Worm (Caenorhabditis elegans) whole organism, L2 larva: ENCODE data around the gene dlg-1.
A peak's percentile ranks its signal among the peaks of the same experiment; 100 is the strongest.

Experiments
- C34F6.9 ChIP-seq: fragments of 150-350 bp; optimal IDR thresholded peaks from 2 replicates; lab custom pipeline; 2014; ENCODE audit warnings: missing biosample characterization, missing genetic modification characterization
- F13H6.1 ChIP-seq: sonication (generic microtip); optimal IDR thresholded peaks from 2 replicates; lab custom pipeline; 2016; ENCODE audit warnings: missing genetic modification characterization, missing compliant biosample characterization
- Y55F3AM.14 ChIP-seq: fragments of 200-800 bp; sonication (Bioruptor generic); optimal IDR thresholded peaks from 2 replicates; lab custom pipeline; 2018; ENCODE audit warnings: mild to moderate bottlenecking, missing genetic modification characterization, missing compliant biosample characterization
- ZK546.5 ChIP-seq: sonication (generic microtip); optimal IDR thresholded peaks from 2 replicates; lab custom pipeline; 2017; ENCODE audit warnings: missing biosample characterization, missing genetic modification characterization
- ama-1 ChIP-seq: fragments of 150-350 bp; optimal IDR thresholded peaks from 2 replicates; lab custom pipeline; 2018; ENCODE audit warnings: inconsistent platforms
- ceh-16 ChIP-seq: fragments of 150-350 bp; optimal IDR thresholded peaks from 2 replicates; lab custom pipeline; 2014; ENCODE audit warnings: missing biosample characterization, missing genetic modification characterization
- crh-2 ChIP-seq: sonication (generic microtip); optimal IDR thresholded peaks from 2 replicates; lab custom pipeline; 2017; ENCODE audit warnings: missing biosample characterization, missing genetic modification characterization
- elt-1 ChIP-seq: fragments of 150-350 bp; optimal IDR thresholded peaks from 2 replicates; lab custom pipeline; 2014; ENCODE audit warnings: missing biosample characterization, missing genetic modification characterization
- elt-3 ChIP-seq: sonication (generic microtip); optimal IDR thresholded peaks from 2 replicates; lab custom pipeline; 2017; ENCODE audit warnings: missing biosample characterization, missing genetic modification characterization
- fos-1 ChIP-seq: fragments of 150-350 bp; optimal IDR thresholded peaks from 2 replicates; lab custom pipeline; 2014; ENCODE audit warnings: missing biosample characterization, missing genetic modification characterization
- gmeb-1 ChIP-seq: fragments of 150-350 bp; optimal IDR thresholded peaks from 2 replicates; lab custom pipeline; 2014; ENCODE audit warnings: missing biosample characterization, missing genetic modification characterization
- lin-11 ChIP-seq: fragments of 150-350 bp; sonication (generic microtip); optimal IDR thresholded peaks from 2 replicates; lab custom pipeline; 2014; ENCODE audit warnings: missing biosample characterization, missing genetic modification characterization, inconsistent platforms, mixed read lengths
- lsy-2 ChIP-seq, 2 experiments: fragments of 150-350 bp in 1 of 2; sonication (generic microtip) in 1 of 2; optimal IDR thresholded peaks; 2 replicates each; lab custom pipeline; 2014 to 2017; ENCODE audit warnings: missing biosample characterization in 2 of 2, missing genetic modification characterization in 2 of 2
- mab-5 ChIP-seq: fragments of 150-350 bp; optimal IDR thresholded peaks from 2 replicates; lab custom pipeline; 2014; ENCODE audit warnings: missing biosample characterization, missing genetic modification characterization
- nhr-10 ChIP-seq: sonication (generic microtip); optimal IDR thresholded peaks from 2 replicates; lab custom pipeline; 2017; ENCODE audit warnings: missing biosample characterization, missing genetic modification characterization
- nhr-11 ChIP-seq: fragments of 150-350 bp; optimal IDR thresholded peaks from 2 replicates; lab custom pipeline; 2014; ENCODE audit warnings: missing biosample characterization, missing genetic modification characterization
- nhr-129 ChIP-seq: fragments of 150-350 bp; optimal IDR thresholded peaks from 2 replicates; lab custom pipeline; 2014; ENCODE audit warnings: missing biosample characterization, missing genetic modification characterization
- nhr-21 ChIP-seq: fragments of 150-350 bp; optimal IDR thresholded peaks from 2 replicates; lab custom pipeline; 2014; ENCODE audit warnings: missing biosample characterization, missing genetic modification characterization
- nhr-23 ChIP-seq: fragments of 150-350 bp; optimal IDR thresholded peaks from 2 replicates; lab custom pipeline; 2014; ENCODE audit warnings: missing biosample characterization, missing genetic modification reagents, missing genetic modification characterization
- nhr-237 ChIP-seq: fragments of 150-350 bp; optimal IDR thresholded peaks from 2 replicates; lab custom pipeline; 2014; ENCODE audit warnings: missing biosample characterization, missing genetic modification characterization
- nhr-6 ChIP-seq: fragments of 150-350 bp; optimal IDR thresholded peaks from 2 replicates; lab custom pipeline; 2014; ENCODE audit warnings: missing biosample characterization, missing genetic modification characterization
- nhr-77 ChIP-seq: fragments of 150-350 bp; optimal IDR thresholded peaks from 2 replicates; lab custom pipeline; 2014; ENCODE audit warnings: missing biosample characterization, missing genetic modification characterization
- peb-1 ChIP-seq: fragments of 150-350 bp; optimal IDR thresholded peaks from 2 replicates; lab custom pipeline; 2014; ENCODE audit warnings: missing biosample characterization, missing genetic modification characterization
- sem-4 ChIP-seq: fragments of 150-350 bp; optimal IDR thresholded peaks from 2 replicates; lab custom pipeline; 2014; ENCODE audit warnings: missing biosample characterization, missing genetic modification reagents, missing genetic modification characterization
- sma-3 ChIP-seq: sonication (generic microtip); optimal IDR thresholded peaks from 2 replicates; lab custom pipeline; 2016; ENCODE audit warnings: missing genetic modification reagents, missing genetic modification characterization, missing compliant biosample characterization
- sma-9 ChIP-seq, 2 experiments: fragments of 150-350 bp in 1 of 2; sonication (generic microtip) in 1 of 2; optimal IDR thresholded peaks; 2 replicates each; lab custom pipeline; 2014 to 2016; ENCODE audit warnings: missing genetic modification characterization in 2 of 2, mild to moderate bottlenecking in 1 of 2, missing biosample characterization in 1 of 2, missing compliant biosample characterization in 1 of 2, missing genetic modification reagents in 1 of 2, moderate library complexity in 1 of 2
- unc-55 ChIP-seq: fragments of 150-350 bp; sonication (generic microtip); optimal IDR thresholded peaks from 3 replicates; lab custom pipeline; 2014; ENCODE audit warnings: missing biosample characterization, missing genetic modification reagents, missing genetic modification characterization
- zag-1 ChIP-seq: fragments of 150-350 bp; optimal IDR thresholded peaks from 2 replicates; lab custom pipeline; 2014; ENCODE audit warnings: missing biosample characterization, missing genetic modification characterization

Gene dlg-1

ce11 chrX:5476357-5476756 is 3.1 kb upstream of the dlg-1 start:
- TF ChIP-seq mab-5 (tag; lab: Kevin White, UChicago): no peak
- TF ChIP-seq nhr-23 (tag; lab: Kevin White, UChicago): no peak
- peak; percentile 74 for TF ChIP-seq fos-1
- TF ChIP-seq elt-3 (tag; lab: Kevin White, UChicago): no peak
- no peak for TF ChIP-seq sem-4 (tag; lab: Kevin White, UChicago)
- no peak for TF ChIP-seq F13H6.1 (tag; lab: Kevin White, UChicago)
- TF ChIP-seq gmeb-1 (tag; lab: Kevin White, UChicago): peak; percentile 22
- no peak for TF ChIP-seq ZK546.5 (tag; lab: Kevin White, UChicago)
- TF ChIP-seq ceh-16: no peak
- TF ChIP-seq nhr-129 (tag; lab: Kevin White, UChicago): no peak
- no peak for TF ChIP-seq nhr-237 (tag; lab: Kevin White, UChicago)
- TF ChIP-seq nhr-6 (tag; lab: Kevin White, UChicago): no peak
- no peak for TF ChIP-seq lin-11
- TF ChIP-seq lsy-2 (tag; optimal IDR thresholded peaks at IDR 0.05; lab: Kevin White, UChicago): no peak
- no peak for TF ChIP-seq Y55F3AM.14 (GFP tag; lab: Kevin White, UChicago)
- no peak for TF ChIP-seq nhr-77 (tag; lab: Kevin White, UChicago)

DNA sequence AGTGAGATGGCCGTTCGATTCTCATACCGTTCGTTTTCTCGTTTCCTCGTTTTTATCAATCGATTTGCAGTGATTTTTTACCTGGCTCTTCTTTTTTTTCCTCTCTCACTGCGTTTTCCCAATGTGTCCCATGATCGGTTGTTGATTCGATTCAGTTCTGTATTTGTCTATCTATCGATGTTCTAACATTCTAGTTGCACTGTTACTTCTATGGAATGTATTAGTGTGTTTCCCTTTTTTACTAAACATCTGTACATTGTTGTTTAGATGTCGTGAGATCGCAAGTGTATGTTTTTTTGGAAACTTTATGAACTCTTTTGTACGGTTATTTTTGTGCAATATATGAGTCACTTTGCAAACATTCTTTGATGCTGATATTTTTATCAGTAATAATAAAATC is 1.9 kb upstream of the dlg-1 start:
- no peak for TF ChIP-seq sma-9 (GFP tag; optimal IDR thresholded peaks at IDR 0.05; lab: Kevin White, UChicago)
- no peak for TF ChIP-seq sma-9 (tag; optimal IDR thresholded peaks at IDR 0.05; lab: Kevin White, UChicago)
- peak; percentile 12 for TF ChIP-seq nhr-129 (tag; lab: Kevin White, UChicago)

- TF ChIP-seq elt-1 (tag; lab: Kevin White, UChicago) (peak; percentile 27), nhr-10 (tag; lab: Kevin White, UChicago) (no peak), ceh-16 (peak; percentile 69), sma-9 (GFP tag; optimal IDR thresholded peaks at IDR 0.05; lab: Kevin White, UChicago) (peak; percentile 4), sma-9 (tag; optimal IDR thresholded peaks at IDR 0.05; lab: Kevin White, UChicago) (no peak)
- TF ChIP-seq, all 48 proteins: peak for 3
Measured at ce11 chrX:5478875-5479274, 625 bp upstream of the dlg-1 start.

DNA sequence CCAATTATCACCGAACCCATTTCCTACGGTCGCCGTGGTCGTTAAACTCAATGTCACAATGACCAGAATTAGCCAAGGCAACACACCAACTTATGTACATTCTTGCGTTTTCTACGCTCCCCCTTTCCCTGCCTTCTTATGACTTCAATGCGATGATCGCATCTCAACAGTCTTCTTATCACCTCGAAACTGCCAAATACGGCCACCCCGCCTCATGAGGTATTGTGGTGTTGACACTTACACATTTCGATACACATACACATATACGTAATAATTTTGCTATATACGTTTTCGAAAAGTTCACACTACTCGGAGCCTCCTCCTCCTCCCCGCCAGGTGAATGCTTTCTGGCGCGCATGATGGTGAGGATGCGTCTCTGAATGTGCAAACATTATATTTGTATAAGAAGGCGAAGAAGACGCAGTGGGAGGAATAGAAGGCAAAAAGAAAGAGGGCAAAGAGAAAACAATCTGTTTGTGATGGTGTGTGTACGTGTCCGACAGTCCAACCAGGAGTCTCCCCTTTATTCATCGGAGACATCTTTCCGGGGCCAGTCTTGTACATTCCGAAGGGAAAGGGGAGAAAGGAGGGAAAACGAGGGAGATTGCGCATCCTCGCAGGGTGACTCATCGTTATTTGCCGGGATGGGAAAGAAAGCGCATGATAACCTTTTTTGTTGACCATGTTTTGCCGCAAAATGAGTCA is 528 bp downstream of the dlg-1 start:
- no peak for TF ChIP-seq nhr-11 (tag; lab: Kevin White, UChicago)
- TF ChIP-seq sma-9 (GFP tag; optimal IDR thresholded peaks at IDR 0.05; lab: Kevin White, UChicago): peak; percentile 24
- TF ChIP-seq sma-9 (tag; optimal IDR thresholded peaks at IDR 0.05; lab: Kevin White, UChicago): no peak
- peak; percentile 63 for TF ChIP-seq F13H6.1 (tag; lab: Kevin White, UChicago)
- no peak for TF ChIP-seq nhr-23 (tag; lab: Kevin White, UChicago)
- peak; percentile 35 for TF ChIP-seq peb-1 (tag; lab: Kevin White, UChicago)
- TF ChIP-seq crh-2: peak; percentile 46
- peak; percentile 29 for TF ChIP-seq sma-3 (GFP tag; lab: Kevin White, UChicago)
- TF ChIP-seq fos-1: peak; percentile 74
- TF ChIP-seq zag-1 (tag; lab: Kevin White, UChicago): no peak
- TF ChIP-seq nhr-129 (tag; lab: Kevin White, UChicago): peak; percentile 44
- peak; percentile 2 for TF ChIP-seq C34F6.9 (tag; lab: Kevin White, UChicago)

DNA sequence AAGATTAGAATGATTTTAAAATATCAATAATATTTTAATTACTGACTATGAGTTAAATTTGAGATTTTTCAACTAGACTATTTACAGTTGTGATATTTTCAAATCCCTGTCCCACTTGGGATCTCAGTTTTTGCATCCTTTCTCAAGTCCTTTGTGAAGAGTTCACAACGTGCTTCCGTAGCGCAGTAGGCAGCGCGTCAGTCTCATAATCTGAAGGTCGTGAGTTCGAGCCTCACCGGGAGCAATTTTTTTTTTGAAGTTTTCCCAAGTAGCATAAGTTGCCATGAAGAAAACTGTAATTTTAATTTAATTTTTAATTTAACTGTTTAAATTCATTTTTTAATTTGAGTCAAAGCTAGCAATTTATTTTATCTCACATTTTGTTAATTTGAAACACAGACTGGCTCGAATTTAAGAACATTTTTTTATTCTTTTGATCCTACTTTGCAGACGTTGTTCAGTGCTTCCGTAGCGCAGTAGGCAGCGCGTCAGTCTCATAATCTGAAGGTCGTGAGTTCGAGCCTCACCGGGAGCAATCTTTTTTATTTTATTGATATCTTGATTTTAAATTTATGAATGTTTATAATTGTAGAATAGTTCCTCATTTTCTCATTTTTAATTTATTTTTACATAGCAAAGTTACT is 5.9 kb downstream of the dlg-1 start:
- TF ChIP-seq lsy-2 (tag; optimal IDR thresholded peaks at IDR 0.05; lab: Kevin White, UChicago) (peak; percentile 2 to 25), nhr-6 (tag; lab: Kevin White, UChicago) (no peak), nhr-21 (tag; lab: Kevin White, UChicago) (peak; percentile 16), Y55F3AM.14 (GFP tag; lab: Kevin White, UChicago) (no peak), C34F6.9 (tag; lab: Kevin White, UChicago) (peak; percentile 18)

- peak; percentile 18 for TF ChIP-seq F13H6.1 (tag; lab: Kevin White, UChicago)
- TF ChIP-seq ama-1 (lab: Kevin White, UChicago): no peak
- TF ChIP-seq sma-3 (GFP tag; lab: Kevin White, UChicago): no peak
- peak; percentile 53 for TF ChIP-seq unc-55 (GFP tag; lab: Kevin White, UChicago)
- peak; percentile 45 for TF ChIP-seq nhr-129 (tag; lab: Kevin White, UChicago)
- TF ChIP-seq lsy-2 (tag; optimal IDR thresholded peaks at IDR 0.05; lab: Kevin White, UChicago): peak in 1 of 2 experiments; percentile 41
- TF ChIP-seq sma-9 (GFP tag; optimal IDR thresholded peaks at IDR 0.05; lab: Kevin White, UChicago): peak; percentile 8
- TF ChIP-seq sma-9 (tag; optimal IDR thresholded peaks at IDR 0.05; lab: Kevin White, UChicago): no peak
- no peak for TF ChIP-seq zag-1 (tag; lab: Kevin White, UChicago)
Measured at ce11 chrX:5485931-5486537, 6.5 kb downstream of the dlg-1 start, which contains the start of gene C25F6.1. TSS of gene C25F6.1 (plus strand) at chrX:5486487.
